Fruit fly (Drosophila melanogaster) Kc167 (cell line): ENCODE data around the gene emb.

Experiments used
- Myc ChIP-seq: fragments of >200 bp; optimal IDR thresholded peaks from 2 replicates; lab custom pipeline; 2017; ENCODE audit warnings: missing external identifiers
- Sin3A ChIP-seq: fragments of >200 bp; optimal IDR thresholded peaks from 2 replicates; lab custom pipeline; 2018; ENCODE audit warnings: missing external identifiers
- h ChIP-seq: fragments of >200 bp; optimal IDR thresholded peaks from 3 replicates; lab custom pipeline; 2018; ENCODE audit warnings: missing external identifiers
- insv ChIP-seq: fragments of >200 bp; optimal IDR thresholded peaks from 3 replicates; lab custom pipeline; 2018; ENCODE audit warnings: missing external identifiers
- psq ChIP-seq: fragments of >200 bp; optimal IDR thresholded peaks from 2 replicates; lab custom pipeline; 2017; ENCODE audit warnings: missing external identifiers
- ttk ChIP-seq: sonication (Bioruptor generic); optimal IDR thresholded peaks from 2 replicates; lab custom pipeline; 2017; ENCODE audit warnings: missing external identifiers

dm6 chr2L:8438052-8438451 lies 34.7 kb downstream of the emb start, which contains the start of gene mus201:
- TF ChIP-seq psq (lab: Kevin White, UChicago) = no peak
- no peak for TF ChIP-seq h (lab: Kevin White, UChicago)
- TF ChIP-seq Myc (lab: Kevin White, UChicago) = no peak
- TF ChIP-seq insv (lab: Kevin White, UChicago) = no peak
- TF ChIP-seq Sin3A (lab: Kevin White, UChicago) = no peak
- no peak for TF ChIP-seq ttk (lab: Kevin White, UChicago)
